Fruit fly (Drosophila melanogaster) whole organism: ENCODE results near the gene Cse1.

Experiments used
- Dll ChIP-seq: fragments of >200 bp; optimal IDR thresholded peaks from 2 replicates; lab custom pipeline; 2017
- usp ChIP-seq: fragments of >200 bp; optimal IDR thresholded peaks from 2 replicates; lab custom pipeline; 2017; ENCODE audit warnings: missing biosample characterization, missing genetic modification characterization, mixed read lengths

dm6 chr2L:16791345-16791744 lies 33.7 kb downstream of the Cse1 start, which contains the start of gene CG17928:
- TF ChIP-seq Dll (lab: Kevin White, UChicago) (no peak), usp (GFP tag; lab: Kevin White, UChicago) (no peak)
